Worm (Caenorhabditis elegans): ENCODE data around the gene cft-1.

ce11 chrV:5587042-5587441, 48.4 kb downstream of the cft-1 start:
- TF ChIP-seq scrt-1 (GFP tag; IDR thresholded peaks at IDR 0.05): no peak
- TF ChIP-seq ama-1 (optimal IDR thresholded peaks at IDR 0.05): no peak
- TF ChIP-seq pes-1 (GFP tag; IDR thresholded peaks at IDR 0.05): no peak
- no peak for TF ChIP-seq tbx-11 (GFP tag; IDR thresholded peaks at IDR 0.05)
- TF ChIP-seq hmg-4 (GFP tag; optimal IDR thresholded peaks at IDR 0.05): no peak
- no peak for TF ChIP-seq hnd-1 (tag; optimal IDR thresholded peaks at IDR 0.05)
- TF ChIP-seq tra-4 (tag; optimal IDR thresholded peaks at IDR 0.05): no peak
- TF ChIP-seq F13C5.2 (tag; optimal IDR thresholded peaks at IDR 0.05): no peak
- TF ChIP-seq ceh-36 (tag; optimal IDR thresholded peaks at IDR 0.05): no peak
- no peak for TF ChIP-seq tbx-37 (GFP tag; conservative IDR thresholded peaks at IDR 0.05)
